Worm (Caenorhabditis elegans): ENCODE data around the gene let-721.

The let-721 gene

DNA sequence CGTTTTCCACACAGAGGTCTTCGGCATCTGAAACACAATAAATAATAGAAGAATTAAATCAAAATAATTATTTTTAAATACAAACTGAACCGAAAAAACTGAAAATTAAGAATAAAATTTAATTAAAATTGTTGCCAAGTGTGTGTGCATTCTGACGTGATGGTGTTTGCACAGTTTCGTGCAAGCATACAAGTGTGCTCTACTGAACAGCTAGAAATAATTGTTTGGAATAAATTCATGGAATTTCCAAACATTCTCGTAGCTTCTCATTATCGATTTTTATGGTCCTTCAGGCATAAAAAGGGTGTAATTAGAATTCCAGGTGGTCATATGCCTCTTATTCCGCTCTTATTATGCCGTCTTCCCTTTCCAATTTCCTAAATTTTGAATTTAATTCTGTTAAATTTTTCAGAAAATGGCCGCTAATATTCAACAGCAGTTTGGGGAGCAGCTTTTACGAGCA, 14.9 kb downstream of the let-721 start, which contains the start of the genes mrps-17 and txdc-9 (continued):
- TF ChIP-seq unc-130 (tag; optimal IDR thresholded peaks at IDR 0.05) = peak; percentile 97
- no peak for TF ChIP-seq ceh-90 (tag; optimal IDR thresholded peaks at IDR 0.05)
- TF ChIP-seq C04F5.9 (tag; optimal IDR thresholded peaks at IDR 0.05) = peak; percentile 40
- TF ChIP-seq nhr-71 (tag; optimal IDR thresholded peaks at IDR 0.05) = peak; percentile 86
- TF ChIP-seq hlh-4 (tag; optimal IDR thresholded peaks at IDR 0.05) = no peak
- peak; percentile 78 for TF ChIP-seq unc-86 (tag; optimal IDR thresholded peaks at IDR 0.05)
- no peak for TF ChIP-seq nhr-11 (tag; optimal IDR thresholded peaks at IDR 0.05)
- peak; percentile 45 to 85 (median 60) for TF ChIP-seq ceh-82 (tag; optimal IDR thresholded peaks at IDR 0.05)
- TF ChIP-seq nhr-19 (GFP tag; conservative IDR thresholded peaks at IDR 0.05) = peak; percentile 75
- TF ChIP-seq C16A3.4 (tag; optimal IDR thresholded peaks at IDR 0.05) = peak; percentile 93

DNA sequence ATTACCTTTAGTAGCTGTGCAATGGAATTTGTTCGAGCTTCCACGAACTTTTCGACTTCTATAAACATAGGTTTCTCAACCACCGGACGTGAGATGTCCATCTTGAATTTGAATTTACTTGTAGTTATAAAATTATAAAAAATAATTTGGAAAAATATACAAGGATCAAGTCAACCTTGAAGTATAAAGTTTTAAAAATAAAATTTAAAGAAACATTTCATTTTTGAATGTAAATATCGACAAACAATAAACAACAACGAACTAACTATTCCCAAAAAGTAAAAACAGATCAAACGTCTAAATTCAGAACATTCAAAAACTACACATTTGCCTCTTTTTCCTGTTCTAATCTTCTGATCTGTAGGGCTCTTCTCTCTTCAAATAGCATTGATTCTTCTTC, 15.9 kb downstream of the let-721 start, which contains the start of gene popl-1:
popl-1 (minus strand) TSS at position 101 of the 400 bp plus-strand sequence.
- TF ChIP-seq elt-3 (tag; optimal IDR thresholded peaks at IDR 0.05) (no peak), Y116A8C.19 (tag; optimal IDR thresholded peaks at IDR 0.05; ENCODE audit: borderline replicate concordance) (no peak), nhr-19 (GFP tag; conservative IDR thresholded peaks at IDR 0.05) (no peak), C34B4.2 (tag; optimal IDR thresholded peaks at IDR 0.05) (no peak), nhr-76 (tag; optimal IDR thresholded peaks at IDR 0.05) (no peak), nhr-237 (tag; optimal IDR thresholded peaks at IDR 0.05) (no peak), alr-1 (tag; optimal IDR thresholded peaks at IDR 0.05; ENCODE audit: borderline replicate concordance) (no peak), ceh-8 (GFP tag; optimal IDR thresholded peaks at IDR 0.05) (no peak), xbp-1 (tag; optimal IDR thresholded peaks at IDR 0.05) (no peak), hpl-2 (GFP tag; optimal IDR thresholded peaks at IDR 0.05) (no peak), unc-86 (tag; optimal IDR thresholded peaks at IDR 0.05) (no peak)

DNA sequence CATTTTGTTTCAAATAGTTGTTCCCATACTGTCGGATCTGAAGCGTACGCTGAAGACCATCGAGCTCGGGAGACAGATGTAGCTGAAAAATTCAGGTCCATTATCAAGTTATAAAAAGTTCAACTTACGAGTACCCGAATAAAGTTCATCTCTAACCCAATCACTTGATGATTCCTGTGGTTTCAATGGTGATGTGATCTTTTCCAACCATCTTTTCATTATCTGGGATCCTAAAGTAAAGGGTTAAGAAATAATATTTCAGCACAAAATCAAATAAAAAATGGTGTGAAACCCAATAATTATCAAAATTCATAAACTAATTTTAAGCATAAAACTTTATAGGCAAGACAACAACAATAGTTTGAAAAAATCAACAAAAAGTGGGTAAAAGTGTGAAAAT, 19.5 kb downstream of the let-721 start, which contains the start of gene C05D11.8:
C05D11.8 (minus strand) TSS at position 101 of the 400 bp plus-strand sequence.
- TF ChIP-seq zip-4 (GFP tag; optimal IDR thresholded peaks at IDR 0.05) = no peak
- TF ChIP-seq sup-37 (GFP tag; optimal IDR thresholded peaks at IDR 0.05) = no peak
- no peak for TF ChIP-seq xbp-1 (tag; optimal IDR thresholded peaks at IDR 0.05)
- TF ChIP-seq blmp-1 (tag; optimal IDR thresholded peaks at IDR 0.05) = no peak
- TF ChIP-seq pag-3 (tag; optimal IDR thresholded peaks at IDR 0.05; ENCODE audit: borderline replicate concordance, insufficient read depth) = no peak
- no peak for TF ChIP-seq dpl-1 (GFP tag; optimal IDR thresholded peaks at IDR 0.05)
- no peak for TF ChIP-seq ceh-82 (tag; optimal IDR thresholded peaks at IDR 0.05)
- no peak for TF ChIP-seq ces-1 (GFP tag; optimal IDR thresholded peaks at IDR 0.05)
- no peak for TF ChIP-seq nhr-47 (tag; optimal IDR thresholded peaks at IDR 0.05)
- TF ChIP-seq grh-1 (GFP tag; IDR thresholded peaks at IDR 0.05) = no peak

DNA sequence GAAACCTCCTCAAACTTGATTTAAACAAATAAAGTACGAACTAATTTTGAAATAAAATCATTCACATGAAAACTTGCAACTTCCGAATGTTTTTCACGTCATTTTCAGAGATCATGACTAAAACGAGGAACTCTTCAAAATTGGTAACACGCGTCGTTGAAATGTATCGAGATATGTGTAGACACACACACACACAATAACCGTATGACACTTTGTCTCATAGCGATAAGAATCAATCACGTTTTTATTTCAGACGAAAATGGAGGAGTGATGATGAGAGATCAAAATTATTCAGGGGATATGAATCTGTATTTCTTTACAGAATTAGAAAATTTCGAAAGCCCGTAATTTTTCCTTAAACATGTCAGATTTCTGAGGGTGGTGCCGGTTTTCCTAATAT, 24.0 kb downstream of the let-721 start:
- TF ChIP-seq elt-2 (tag; optimal IDR thresholded peaks at IDR 0.05) (peak; percentile 46), nhr-19 (GFP tag; conservative IDR thresholded peaks at IDR 0.05) (0 out of 2 replicates have a peak, but pooled peaks have one; percentile 4), hpl-2 (GFP tag; optimal IDR thresholded peaks at IDR 0.05) (no peak), snu-23 (GFP tag; optimal IDR thresholded peaks at IDR 0.05) (peak; percentile 28), lin-35 (GFP tag; optimal IDR thresholded peaks at IDR 0.05) (peak in 1 of 2 experiments; percentile 50), sup-37 (GFP tag; optimal IDR thresholded peaks at IDR 0.05) (no peak), nhr-20 (tag; optimal IDR thresholded peaks at IDR 0.05) (peak; percentile 45), nhr-85 (tag) (peak; percentile 78), rnt-1 (tag; optimal IDR thresholded peaks at IDR 0.05) (no peak), nhr-71 (tag; optimal IDR thresholded peaks at IDR 0.05) (peak; percentile 30), lin-14 (GFP tag; optimal IDR thresholded peaks at IDR 0.05) (peak; percentile 45), ceh-82 (tag; optimal IDR thresholded peaks at IDR 0.05) (no peak), nhr-11 (tag; optimal IDR thresholded peaks at IDR 0.05) (no peak), mdl-1 (tag; optimal IDR thresholded peaks at IDR 0.05) (no peak), ceh-63 (GFP tag; optimal IDR thresholded peaks at IDR 0.05) (no peak), unc-62 (GFP tag; optimal IDR thresholded peaks at IDR 0.05) (no peak)

All from whole organism, L1 larva.